Fruit fly (Drosophila melanogaster) whole organism, prepupa: ENCODE measurements around the gene CG15196.
A peak's percentile ranks its signal among the peaks of the same experiment; 100 is the strongest.

Experiments used
- CG10631 ChIP-seq: fragments of 200-800 bp; sonication (Bioruptor generic); optimal IDR thresholded peaks from 2 replicates; lab custom pipeline; 2016; ENCODE audit warnings: missing biosample characterization, missing genetic modification characterization
- CG10669 ChIP-seq: fragments of 200-800 bp; sonication (Bioruptor generic); optimal IDR thresholded peaks from 3 replicates; lab custom pipeline; 2018; ENCODE audit warnings: missing biosample characterization, mild to moderate bottlenecking, missing genetic modification characterization, moderate library complexity
- CG11902 ChIP-seq: fragments of 200-800 bp; sonication (Bioruptor generic); optimal IDR thresholded peaks from 3 replicates; lab custom pipeline; 2016; ENCODE audit warnings: missing biosample characterization, missing genetic modification characterization
- CG15336 ChIP-seq: fragments of 200-800 bp; sonication (Bioruptor generic); IDR thresholded peaks from 2 replicates; pipeline ENCODE4 v1.3.6; 2022; ENCODE audit warnings: missing biosample characterization, missing genetic modification characterization
- CG16779 ChIP-seq: fragments of 200-800 bp; sonication (Bioruptor generic); optimal IDR thresholded peaks from 3 replicates; lab custom pipeline; 2017; ENCODE audit warnings: missing biosample characterization, mild to moderate bottlenecking, missing genetic modification characterization
- CG3032 ChIP-seq: fragments of 200-800 bp; optimal IDR thresholded peaks from 2 replicates; lab custom pipeline; 2019; ENCODE audit warnings: missing biosample characterization, mild to moderate bottlenecking, missing genetic modification characterization, moderate library complexity
- CG31627 ChIP-seq: fragments of 200-800 bp; sonication (Bioruptor generic); optimal IDR thresholded peaks from 3 replicates; lab custom pipeline; 2016; ENCODE audit warnings: missing biosample characterization, missing genetic modification characterization
- CG34406 ChIP-seq: fragments of 200-800 bp; sonication (Bioruptor generic); optimal IDR thresholded peaks from 3 replicates; lab custom pipeline; 2016; ENCODE audit warnings: missing biosample characterization, missing genetic modification characterization
- CG3919 ChIP-seq: fragments of 200-800 bp; sonication (Bioruptor generic); optimal IDR thresholded peaks from 3 replicates; lab custom pipeline; 2016; ENCODE audit warnings: missing biosample characterization, missing genetic modification characterization
- CG4318 ChIP-seq: fragments of 200-800 bp; sonication (Bioruptor generic); optimal IDR thresholded peaks from 3 replicates; lab custom pipeline; 2017; ENCODE audit warnings: missing biosample characterization, mild to moderate bottlenecking, missing genetic modification characterization
- CG6163 ChIP-seq: fragments of 200-800 bp; sonication (Bioruptor generic); IDR thresholded peaks from 3 replicates; pipeline ENCODE4 v1.3.6; 2022; ENCODE audit warnings: missing biosample characterization, missing genetic modification characterization
- CG6276 ChIP-seq: fragments of 200-800 bp; sonication (Bioruptor generic); optimal IDR thresholded peaks from 2 replicates; lab custom pipeline; 2017; ENCODE audit warnings: missing biosample characterization, mild to moderate bottlenecking, missing genetic modification characterization
- CG6808 ChIP-seq: fragments of 200-800 bp; sonication (Bioruptor generic); optimal IDR thresholded peaks from 3 replicates; lab custom pipeline; 2017; ENCODE audit warnings: missing biosample characterization, missing genetic modification characterization, mild to moderate bottlenecking, moderate library complexity, missing genetic modification reagents
- CG7368 ChIP-seq: fragments of 200-800 bp; sonication (Bioruptor generic); optimal IDR thresholded peaks from 3 replicates; lab custom pipeline; 2016; ENCODE audit warnings: missing biosample characterization, missing genetic modification characterization
- CG8119 ChIP-seq: fragments of 200-800 bp; sonication (Bioruptor generic); IDR thresholded peaks from 3 replicates; pipeline ENCODE4 v1.3.6; 2022; ENCODE audit warnings: missing biosample characterization, missing genetic modification characterization
- CG8319 ChIP-seq: fragments of 200-800 bp; sonication (Bioruptor generic); optimal IDR thresholded peaks from 3 replicates; lab custom pipeline; 2016; ENCODE audit warnings: missing biosample characterization, missing genetic modification characterization
- CG8632 ChIP-seq: fragments of 200-800 bp; sonication (Bioruptor generic); optimal IDR thresholded peaks from 3 replicates; lab custom pipeline; 2016; ENCODE audit warnings: missing biosample characterization, missing genetic modification characterization
- CG9139 ChIP-seq: fragments of 200-800 bp; sonication (Bioruptor generic); optimal IDR thresholded peaks from 3 replicates; lab custom pipeline; 2017; ENCODE audit warnings: missing biosample characterization, mild to moderate bottlenecking, missing genetic modification characterization
- Eip78C ChIP-seq: fragments of 200-800 bp; sonication (Bioruptor generic); peaks from one replicate; lab custom pipeline; 2016; ENCODE audit warnings: missing biosample characterization, missing genetic modification characterization
- Ets21C ChIP-seq: fragments of 200-800 bp; sonication (Bioruptor generic); optimal IDR thresholded peaks from 3 replicates; lab custom pipeline; 2016; ENCODE audit warnings: missing biosample characterization, missing genetic modification characterization
- Gug ChIP-seq: fragments of 200-800 bp; sonication (Bioruptor generic); IDR thresholded peaks from 2 replicates; pipeline ENCODE4 v1.3.6; 2022; ENCODE audit warnings: missing biosample characterization, missing genetic modification characterization
- Hr39 ChIP-seq: fragments of 200-800 bp; sonication (Bioruptor generic); optimal IDR thresholded peaks from 2 replicates; lab custom pipeline; 2016; ENCODE audit warnings: missing biosample characterization, missing genetic modification characterization
- Hr4 ChIP-seq: fragments of 200-800 bp; sonication (Bioruptor generic); optimal IDR thresholded peaks from 3 replicates; lab custom pipeline; 2016; ENCODE audit warnings: missing biosample characterization, missing genetic modification characterization
- Met ChIP-seq: fragments of 200-800 bp; sonication (Bioruptor generic); optimal IDR thresholded peaks from 3 replicates; lab custom pipeline; 2016; ENCODE audit warnings: missing biosample characterization, missing genetic modification characterization
- OdsH ChIP-seq: fragments of 200-800 bp; sonication (Bioruptor generic); optimal IDR thresholded peaks from 3 replicates; lab custom pipeline; 2016; ENCODE audit warnings: missing biosample characterization, missing genetic modification characterization
- Smox ChIP-seq: fragments of 200-800 bp; sonication (Bioruptor generic); optimal IDR thresholded peaks from 3 replicates; lab custom pipeline; 2016; ENCODE audit warnings: missing biosample characterization, missing genetic modification characterization
- Sox102F ChIP-seq: fragments of 200-800 bp; sonication (Bioruptor generic); optimal IDR thresholded peaks from 2 replicates; lab custom pipeline; 2016; ENCODE audit warnings: missing biosample characterization, mild to moderate bottlenecking, missing genetic modification characterization
- Sox14 ChIP-seq: fragments of 200-800 bp; sonication (Bioruptor generic); optimal IDR thresholded peaks from 3 replicates; lab custom pipeline; 2016; ENCODE audit warnings: missing biosample characterization, missing genetic modification characterization
- Sox15 ChIP-seq: fragments of 200-800 bp; sonication (Bioruptor generic); optimal IDR thresholded peaks from 3 replicates; lab custom pipeline; 2016; ENCODE audit warnings: missing biosample characterization, missing genetic modification characterization
- achi ChIP-seq: fragments of 200-800 bp; sonication (Bioruptor generic); optimal IDR thresholded peaks from 3 replicates; lab custom pipeline; 2016; ENCODE audit warnings: missing biosample characterization, missing genetic modification characterization
- acj6 ChIP-seq: fragments of 200-800 bp; sonication (Bioruptor generic); optimal IDR thresholded peaks from 3 replicates; lab custom pipeline; 2016; ENCODE audit warnings: missing biosample characterization, missing genetic modification characterization
- cyc ChIP-seq: fragments of 200-800 bp; sonication (Bioruptor generic); optimal IDR thresholded peaks from 3 replicates; lab custom pipeline; 2016; ENCODE audit warnings: missing biosample characterization, missing genetic modification characterization
- dac ChIP-seq: fragments of 200-800 bp; sonication (Bioruptor generic); optimal IDR thresholded peaks from 2 replicates; lab custom pipeline; 2017; ENCODE audit warnings: missing biosample characterization, mild to moderate bottlenecking, missing genetic modification characterization
- eg ChIP-seq: fragments of 200-800 bp; sonication (Bioruptor generic); IDR thresholded peaks from 3 replicates; pipeline ENCODE4 v1.3.6; 2022; ENCODE audit warnings: missing biosample characterization, missing genetic modification characterization
- esn ChIP-seq: fragments of 200-800 bp; sonication (Bioruptor generic); optimal IDR thresholded peaks from 2 replicates; lab custom pipeline; 2016; ENCODE audit warnings: missing biosample characterization, mild to moderate bottlenecking, missing genetic modification characterization, moderate library complexity
- fd59A ChIP-seq: fragments of 200-800 bp; sonication (Bioruptor generic); optimal IDR thresholded peaks from 2 replicates; lab custom pipeline; 2017; ENCODE audit warnings: missing biosample characterization, mild to moderate bottlenecking, missing genetic modification characterization, missing genetic modification reagents
- fd85E ChIP-seq: fragments of 200-800 bp; sonication (Bioruptor generic); optimal IDR thresholded peaks from 3 replicates; lab custom pipeline; 2016; ENCODE audit warnings: missing biosample characterization, missing genetic modification characterization
- lz ChIP-seq: fragments of 200-800 bp; sonication (Bioruptor generic); optimal IDR thresholded peaks from 3 replicates; lab custom pipeline; 2016; ENCODE audit warnings: missing biosample characterization, missing genetic modification characterization
- net ChIP-seq: fragments of 200-800 bp; sonication (Bioruptor generic); optimal IDR thresholded peaks from 3 replicates; lab custom pipeline; 2016; ENCODE audit warnings: missing biosample characterization, missing genetic modification characterization
- pdm3 ChIP-seq: fragments of 200-800 bp; sonication (Bioruptor generic); optimal IDR thresholded peaks from 3 replicates; lab custom pipeline; 2016; ENCODE audit warnings: missing biosample characterization, missing genetic modification characterization
- spab ChIP-seq: fragments of 200-800 bp; sonication (Bioruptor generic); optimal IDR thresholded peaks from 2 replicates; lab custom pipeline; 2017; ENCODE audit warnings: missing biosample characterization, mild to moderate bottlenecking, missing genetic modification characterization, missing genetic modification reagents
- ss ChIP-seq, 2 experiments: fragments of 200-800 bp; sonication (Bioruptor generic); optimal IDR thresholded peaks; 2 replicates in 1 of 2; 3 replicates in 1 of 2; lab custom pipeline; 2017 to 2018; ENCODE audit warnings: mild to moderate bottlenecking in 2 of 2, missing biosample characterization in 2 of 2, missing genetic modification characterization in 2 of 2, moderate library complexity in 1 of 2
- svp ChIP-seq: fragments of 200-800 bp; sonication (Bioruptor generic); peaks from one replicate; lab custom pipeline; 2016; ENCODE audit warnings: missing biosample characterization, missing genetic modification characterization
- topi ChIP-seq: fragments of 200-800 bp; sonication (Bioruptor generic); optimal IDR thresholded peaks from 3 replicates; lab custom pipeline; 2016; ENCODE audit warnings: missing biosample characterization, missing genetic modification characterization
- vri ChIP-seq: fragments of 200-800 bp; sonication (Bioruptor generic); optimal IDR thresholded peaks from 3 replicates; lab custom pipeline; 2016; ENCODE audit warnings: missing biosample characterization, mild to moderate bottlenecking, missing genetic modification characterization

The CG15196 gene

dm6 chrX:11451027-11451572 lies 41.4 kb downstream of the CG15196 start (continued):
- peak; percentile 24 for TF ChIP-seq CG4318 (GFP tag; lab: Kevin White, UChicago)
- no peak for TF ChIP-seq CG7368
- peak; percentile 72 for TF ChIP-seq CG15336 (GFP tag; lab: Robert Waterston, UW)
- TF ChIP-seq CG9139 (GFP tag; lab: Kevin White, UChicago): no peak
- TF ChIP-seq topi (GFP tag; lab: Kevin White, UChicago): peak; percentile 40
- TF ChIP-seq vri (GFP tag; lab: Kevin White, UChicago): no peak
- no peak for TF ChIP-seq CG3032 (tag; lab: Kevin White, UChicago)
- TF ChIP-seq svp (GFP tag; lab: Kevin White, UChicago): peak; percentile 67

- TF ChIP-seq CG8119 (GFP tag; lab: Robert Waterston, UW) (peak; percentile 34; the same call in 2 of the 3 replicates), Met (GFP tag; lab: Kevin White, UChicago) (peak; percentile 11), CG8632 (GFP tag; lab: Kevin White, UChicago) (peak; percentile 18), Eip78C (GFP tag; lab: Kevin White, UChicago) (peak; percentile 45), Hr4 (peak; percentile 24), CG6276 (GFP tag; lab: Kevin White, UChicago) (peak; percentile 15), Ets21C (GFP tag; lab: Kevin White, UChicago) (no peak), svp (GFP tag; lab: Kevin White, UChicago) (peak; percentile 46), esn (GFP tag; lab: Kevin White, UChicago) (peak; percentile 29), Sox102F (GFP tag; lab: Kevin White, UChicago) (peak; percentile 24), fd85E (GFP tag; lab: Kevin White, UChicago) (no peak), fd59A (GFP tag; lab: Kevin White, UChicago) (no peak), CG7368 (no peak), lz (GFP tag; lab: Kevin White, UChicago) (no peak), spab (GFP tag; lab: Kevin White, UChicago) (no peak), CG3919 (GFP tag; lab: Kevin White, UChicago) (no peak), acj6 (GFP tag; lab: Kevin White, UChicago) (peak; percentile 7), CG15336 (GFP tag; lab: Robert Waterston, UW) (peak; percentile 50), eg (GFP tag; lab: Robert Waterston, UW) (peak; percentile 35; the same call in 2 of the 3 replicates), CG6163 (GFP tag; lab: Robert Waterston, UW) (peak; percentile 49; the same call in 2 of the 3 replicates)
Measured at dm6 chrX:11451630-11452029, 41.9 kb downstream of the CG15196 start.

dm6 chrX:11452846-11453391 lies 43.2 kb downstream of the CG15196 start:
- TF ChIP-seq eg (GFP tag; lab: Robert Waterston, UW) (peak; percentile 96), CG10669 (peak; percentile 82), CG7368 (peak; percentile 83), dac (peak; percentile 88), CG31627 (GFP tag; lab: Kevin White, UChicago) (peak; percentile 62), Sox14 (GFP tag; lab: Kevin White, UChicago) (peak; percentile 83), CG11902 (peak; percentile 55), CG34406 (GFP tag; lab: Kevin White, UChicago) (peak; percentile 71), pdm3 (peak; percentile 88), CG10631 (GFP tag; lab: Kevin White, UChicago) (peak; percentile 84), fd85E (GFP tag; lab: Kevin White, UChicago) (peak; percentile 56), Ets21C (GFP tag; lab: Kevin White, UChicago) (peak; percentile 56), cyc (peak; percentile 70), net (peak; percentile 88), CG3919 (GFP tag; lab: Kevin White, UChicago) (peak; percentile 87), CG15336 (GFP tag; lab: Robert Waterston, UW) (peak; percentile 93), acj6 (GFP tag; lab: Kevin White, UChicago) (peak; percentile 87), ss (GFP tag; optimal IDR thresholded peaks at IDR 0.05; lab: Kevin White, UChicago) (peak; percentile 68 to 77), Hr4 (peak; percentile 94), Sox15 (GFP tag; lab: Kevin White, UChicago) (peak; percentile 41), fd59A (GFP tag; lab: Kevin White, UChicago) (peak; percentile 63), Hr39 (GFP tag; lab: Kevin White, UChicago) (peak; percentile 68), OdsH (GFP tag; lab: Kevin White, UChicago) (peak; percentile 77), svp (GFP tag; lab: Kevin White, UChicago) (peak; percentile 86), CG8319 (GFP tag; lab: Kevin White, UChicago) (peak; percentile 62), CG6808 (peak; percentile 68), spab (GFP tag; lab: Kevin White, UChicago) (peak; percentile 74), CG8632 (GFP tag; lab: Kevin White, UChicago) (peak; percentile 75), Smox (peak; percentile 69), Gug (GFP tag; lab: Robert Waterston, UW) (peak; percentile 90), achi (GFP tag; lab: Kevin White, UChicago) (peak; percentile 86), CG16779 (peak; percentile 82)
